Fruit fly (Drosophila melanogaster) whole organism, prepupa: Measurements from ENCODE around the gene CG33939.

Experiments used
- CG16779 ChIP-seq: fragments of 200-800 bp; sonication (Bioruptor generic); optimal IDR thresholded peaks from 3 replicates; lab custom pipeline; 2017; ENCODE audit warnings: missing biosample characterization, mild to moderate bottlenecking, missing genetic modification characterization
- CG8119 ChIP-seq: fragments of 200-800 bp; sonication (Bioruptor generic); IDR thresholded peaks from 3 replicates; pipeline ENCODE4 v1.3.6; 2022; ENCODE audit warnings: missing biosample characterization, missing genetic modification characterization
- CG9139 ChIP-seq: fragments of 200-800 bp; sonication (Bioruptor generic); optimal IDR thresholded peaks from 3 replicates; lab custom pipeline; 2017; ENCODE audit warnings: missing biosample characterization, mild to moderate bottlenecking, missing genetic modification characterization
- dsx ChIP-seq: fragments of 200-800 bp; optimal IDR thresholded peaks from 3 replicates; lab custom pipeline; 2019; ENCODE audit warnings: missing biosample characterization, mild to moderate bottlenecking, missing genetic modification characterization, moderate library complexity; ENCODE audit not compliant: poor library complexity, severe bottlenecking
- fd85E ChIP-seq: fragments of 200-800 bp; sonication (Bioruptor generic); optimal IDR thresholded peaks from 3 replicates; lab custom pipeline; 2016; ENCODE audit warnings: missing biosample characterization, missing genetic modification characterization
- salr ChIP-seq, 2 experiments: fragments of 200-800 bp; sonication (Bioruptor generic); optimal IDR thresholded peaks; 3 replicates each; lab custom pipeline; 2016 to 2018; ENCODE audit warnings: missing biosample characterization in 2 of 2, missing genetic modification characterization in 2 of 2, mild to moderate bottlenecking in 1 of 2
- svp ChIP-seq: fragments of 200-800 bp; sonication (Bioruptor generic); peaks from one replicate; lab custom pipeline; 2016; ENCODE audit warnings: missing biosample characterization, missing genetic modification characterization

DNA sequence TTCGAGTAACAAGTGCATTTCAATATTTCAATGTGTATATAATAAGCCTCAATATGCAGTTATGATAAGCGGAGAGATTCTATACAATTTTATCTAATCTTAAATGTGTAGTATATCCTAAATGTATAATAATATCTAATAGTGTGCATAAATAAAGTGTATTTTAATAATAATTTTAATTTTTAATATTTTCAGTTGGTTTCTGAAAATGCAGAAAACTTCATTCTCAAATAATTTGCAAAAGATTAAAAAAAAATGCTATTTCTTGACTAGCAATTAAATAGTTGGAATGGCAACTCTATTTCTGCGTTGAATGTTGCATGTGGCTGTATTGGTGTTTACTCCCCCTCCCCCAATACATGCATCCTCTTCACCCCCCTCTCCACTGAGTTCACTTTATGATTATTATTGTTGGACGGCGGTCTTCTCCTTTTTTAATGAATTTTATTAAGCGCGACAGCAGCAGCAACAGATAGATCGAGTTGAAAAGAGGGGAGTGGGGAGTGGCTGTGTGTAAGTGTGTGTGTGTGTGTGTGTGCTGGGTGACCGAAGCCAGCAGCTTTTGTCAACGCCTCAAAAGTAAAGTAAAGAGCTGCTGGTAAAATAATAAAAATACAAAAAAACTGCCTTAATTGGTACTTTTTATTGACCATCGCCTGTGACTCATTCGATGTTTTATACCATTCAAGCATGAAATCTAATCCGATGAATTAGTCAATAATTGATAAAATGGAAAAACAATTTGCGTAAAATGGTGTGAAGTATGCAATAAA lies 13.9 kb downstream of the CG33939 start:
- TF ChIP-seq CG8119 (peak; percentile 36; the same call in 1 of the 3 replicates), CG16779 (tag; lab: Kevin White, UChicago) (no peak), CG9139 (GFP tag; lab: Kevin White, UChicago) (no peak), salr (GFP tag; optimal IDR thresholded peaks at IDR 0.05; lab: Kevin White, UChicago) (peak in 1 of 2 experiments; percentile 1), dsx (peak; percentile 63), svp (GFP tag; lab: Kevin White, UChicago) (peak; percentile 69), fd85E (GFP tag; lab: Kevin White, UChicago) (no peak)
